Fruit fly (Drosophila melanogaster) whole organism, adult: ENCODE data around the gene sxe2.

ENCODE experiments used
- CG11617 ChIP-seq: fragments of 200-800 bp; sonication (Bioruptor generic); optimal IDR thresholded peaks from 2 replicates; lab custom pipeline; 2017; ENCODE audit warnings: mild to moderate bottlenecking, missing biosample characterization, missing genetic modification reagents, missing genetic modification characterization
- CG12768 ChIP-seq: fragments of 200-800 bp; sonication (Bioruptor generic); optimal IDR thresholded peaks from 2 replicates; lab custom pipeline; 2017; ENCODE audit warnings: missing biosample characterization, missing genetic modification characterization, mild to moderate bottlenecking, moderate library complexity, missing genetic modification reagents
- CG14711 ChIP-seq: fragments of 200-800 bp; sonication (Bioruptor generic); optimal IDR thresholded peaks from 2 replicates; lab custom pipeline; 2018; ENCODE audit warnings: missing biosample characterization, mild to moderate bottlenecking, missing genetic modification characterization, moderate library complexity
- CG1620 ChIP-seq: fragments of 200-800 bp; sonication (Bioruptor generic); optimal IDR thresholded peaks from 2 replicates; lab custom pipeline; 2016; ENCODE audit warnings: missing biosample characterization, missing genetic modification characterization
- CG33017 ChIP-seq: fragments of 200-800 bp; sonication (Bioruptor generic); optimal IDR thresholded peaks from 2 replicates; lab custom pipeline; 2018; ENCODE audit warnings: missing biosample characterization, mild to moderate bottlenecking, missing genetic modification characterization, moderate library complexity
- CG5204 ChIP-seq: fragments of 200-800 bp; sonication (Bioruptor generic); optimal IDR thresholded peaks from 2 replicates; lab custom pipeline; 2016; ENCODE audit warnings: missing biosample characterization, missing genetic modification characterization
- CG7045 ChIP-seq: fragments of 200-800 bp; sonication (Bioruptor generic); optimal IDR thresholded peaks from 2 replicates; lab custom pipeline; 2017; ENCODE audit warnings: missing biosample characterization, mild to moderate bottlenecking, missing genetic modification characterization
- CG7101 ChIP-seq: fragments of 200-800 bp; sonication (Bioruptor generic); optimal IDR thresholded peaks from 2 replicates; lab custom pipeline; 2018; ENCODE audit warnings: missing biosample characterization, mild to moderate bottlenecking, missing genetic modification characterization, moderate library complexity
- Clk ChIP-seq: fragments of 200-800 bp; sonication (Bioruptor generic); optimal IDR thresholded peaks from 2 replicates; lab custom pipeline; 2017; ENCODE audit warnings: missing biosample characterization, missing genetic modification characterization
- Crg-1 ChIP-seq: fragments of 200-800 bp; sonication (Bioruptor generic); optimal IDR thresholded peaks from 2 replicates; lab custom pipeline; 2016; ENCODE audit warnings: missing biosample characterization, missing genetic modification characterization
- Hr96 ChIP-seq: fragments of 200-800 bp; sonication (Bioruptor generic); optimal IDR thresholded peaks from 2 replicates; lab custom pipeline; 2016; ENCODE audit warnings: missing biosample characterization, missing genetic modification characterization
- Mnt ChIP-seq: fragments of 200-800 bp; sonication (Bioruptor generic); optimal IDR thresholded peaks from 2 replicates; lab custom pipeline; 2016; ENCODE audit warnings: missing biosample characterization, mild to moderate bottlenecking, missing genetic modification characterization
- bab1 ChIP-seq: fragments of 200-800 bp; sonication (Bioruptor generic); optimal IDR thresholded peaks from 3 replicates; lab custom pipeline; 2019; ENCODE audit warnings: missing biosample characterization, mild to moderate bottlenecking, missing genetic modification characterization, moderate library complexity
- cic ChIP-seq: fragments of 200-800 bp; sonication (Bioruptor generic); optimal IDR thresholded peaks from 2 replicates; lab custom pipeline; 2017; ENCODE audit warnings: missing biosample characterization, mild to moderate bottlenecking, missing genetic modification characterization, moderate library complexity
- cnc ChIP-seq, 2 experiments: fragments of >200 bp; optimal IDR thresholded peaks; 2 replicates each; lab custom pipeline; 2017
- kay ChIP-seq: fragments of 200-800 bp; sonication (Bioruptor generic); peaks from one replicate; lab custom pipeline; 2016; ENCODE audit warnings: missing biosample characterization, missing genetic modification characterization, borderline replicate concordance
- ovo ChIP-seq: fragments of 200-800 bp; sonication (Bioruptor generic); optimal IDR thresholded peaks from 2 replicates; lab custom pipeline; 2016; ENCODE audit warnings: missing biosample characterization, missing genetic modification characterization
- pad ChIP-seq: fragments of 200-800 bp; sonication (Bioruptor generic); optimal IDR thresholded peaks from 3 replicates; lab custom pipeline; 2017; ENCODE audit warnings: missing biosample characterization, missing genetic modification characterization, mild to moderate bottlenecking, moderate library complexity, missing genetic modification reagents
- tj ChIP-seq: fragments of 200-800 bp; sonication (Bioruptor generic); optimal IDR thresholded peaks from 3 replicates; lab custom pipeline; 2017; ENCODE audit warnings: missing biosample characterization, mild to moderate bottlenecking, missing genetic modification characterization, moderate library complexity
- toe ChIP-seq: fragments of 200-800 bp; sonication (Bioruptor generic); optimal IDR thresholded peaks from 2 replicates; lab custom pipeline; 2016; ENCODE audit warnings: missing biosample characterization, missing genetic modification characterization

Gene sxe2

dm6 chr3R:16098333-16099267, 14.9 kb downstream of the sxe2 start, which contains the start of the genes Mhcl and Akt:
TSS of gene Mhcl (minus strand) at chr3R:16098761.
TSS of gene Akt (plus strand) at chr3R:16099228.
- TF ChIP-seq CG11617 (GFP tag; lab: Kevin White, UChicago): no peak
- no peak for TF ChIP-seq tj
- no peak for TF ChIP-seq cic (GFP tag; lab: Kevin White, UChicago)
- no peak for TF ChIP-seq Clk (GFP tag; lab: Kevin White, UChicago)
- TF ChIP-seq CG5204: no peak
- TF ChIP-seq CG7101 (tag; lab: Kevin White, UChicago): no peak
- TF ChIP-seq CG33017 (tag; lab: Kevin White, UChicago): no peak
- TF ChIP-seq CG7045 (GFP tag; lab: Kevin White, UChicago): no peak
- no peak for TF ChIP-seq pad (GFP tag; lab: Kevin White, UChicago)
- no peak for TF ChIP-seq bab1 (GFP tag; lab: Kevin White, UChicago)
- no peak for TF ChIP-seq Mnt
- no peak for TF ChIP-seq CG12768 (GFP tag; lab: Kevin White, UChicago)
- no peak for TF ChIP-seq CG14711 (tag; lab: Kevin White, UChicago)
- TF ChIP-seq Hr96: peak; percentile 35
- TF ChIP-seq kay: no peak
- TF ChIP-seq toe (GFP tag; lab: Kevin White, UChicago): peak; percentile 53
- TF ChIP-seq ovo (GFP tag; lab: Kevin White, UChicago): peak; percentile 66
- TF ChIP-seq cnc (optimal IDR thresholded peaks at IDR 0.05; lab: Kevin White, UChicago): no peak
- TF ChIP-seq CG1620 (GFP tag; lab: Kevin White, UChicago): peak; percentile 14
- TF ChIP-seq Crg-1: no peak

DNA sequence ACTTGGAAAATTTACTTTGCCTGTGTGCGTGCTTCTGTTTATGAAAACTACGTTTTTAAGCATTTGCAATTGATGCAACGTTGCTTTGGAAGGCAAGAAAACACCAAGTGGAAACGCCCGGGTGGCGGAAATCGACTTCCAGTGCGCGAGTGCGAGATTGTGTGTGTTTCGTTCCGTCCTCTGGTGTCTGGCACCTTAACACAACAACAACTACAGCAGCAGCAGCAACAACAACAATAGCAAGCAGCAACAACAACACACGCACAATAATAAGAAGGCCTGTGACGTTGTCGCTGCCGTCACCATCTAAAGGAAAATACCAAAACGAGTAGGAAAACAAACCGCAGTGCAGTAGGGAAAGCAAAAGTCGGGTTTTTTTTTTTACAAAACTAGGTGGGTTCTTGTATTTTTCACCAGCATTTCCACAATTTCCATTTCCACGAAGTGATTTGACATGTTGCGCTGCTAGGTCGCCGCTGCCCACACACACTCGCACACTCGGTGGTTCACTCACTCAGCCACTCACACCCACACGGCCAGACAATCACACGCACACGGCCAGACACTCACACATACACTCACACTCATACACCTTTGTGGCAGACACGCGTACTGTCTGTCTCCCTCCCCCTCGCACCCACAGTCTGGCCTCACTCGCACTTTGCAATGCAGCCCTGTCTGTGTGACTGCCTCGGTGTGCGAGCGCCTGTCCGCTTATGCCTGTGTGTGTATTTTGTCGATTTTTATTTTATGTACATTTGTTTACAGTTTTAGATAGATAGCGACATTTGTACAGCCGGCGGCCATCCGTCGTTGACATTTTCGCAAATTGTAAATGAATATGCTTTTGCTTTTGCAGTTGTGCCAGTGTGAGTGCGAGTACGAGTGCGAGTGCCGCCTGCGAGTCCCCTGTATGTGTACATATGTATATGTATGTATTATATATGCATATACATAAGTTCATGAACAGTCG, 15.9 kb downstream of the sxe2 start:
- peak; percentile 96 for TF ChIP-seq Mnt
- no peak for TF ChIP-seq Crg-1
- peak; percentile 66 for TF ChIP-seq toe (GFP tag; lab: Kevin White, UChicago)
- TF ChIP-seq kay: peak; percentile 90
- peak; percentile 57 for TF ChIP-seq tj
- peak; percentile 56 for TF ChIP-seq CG7101 (tag; lab: Kevin White, UChicago)
- peak; percentile 28 for TF ChIP-seq CG14711 (tag; lab: Kevin White, UChicago)
- peak; percentile 79 for TF ChIP-seq ovo (GFP tag; lab: Kevin White, UChicago)
- TF ChIP-seq CG11617 (GFP tag; lab: Kevin White, UChicago): peak; percentile 46
- no peak for TF ChIP-seq bab1 (GFP tag; lab: Kevin White, UChicago)
- peak; percentile 57 for TF ChIP-seq Hr96
- no peak for TF ChIP-seq cnc (optimal IDR thresholded peaks at IDR 0.05; lab: Kevin White, UChicago)
- TF ChIP-seq cic (GFP tag; lab: Kevin White, UChicago): peak; percentile 99
- TF ChIP-seq CG1620 (GFP tag; lab: Kevin White, UChicago): peak; percentile 29
- peak; percentile 74 for TF ChIP-seq pad (GFP tag; lab: Kevin White, UChicago)
- TF ChIP-seq CG5204: peak; percentile 38
- TF ChIP-seq CG33017 (tag; lab: Kevin White, UChicago): no peak
- peak; percentile 13 for TF ChIP-seq CG7045 (GFP tag; lab: Kevin White, UChicago)
- peak; percentile 52 for TF ChIP-seq Clk (GFP tag; lab: Kevin White, UChicago)
- TF ChIP-seq CG12768 (GFP tag; lab: Kevin White, UChicago): peak; percentile 76

- TF ChIP-seq kay: peak; percentile 22
- TF ChIP-seq CG12768 (GFP tag; lab: Kevin White, UChicago): no peak
Observed at dm6 chr3R:16105813-16106480, 22.3 kb downstream of the sxe2 start.

dm6 chr3R:16113124-16113523, 29.4 kb downstream of the sxe2 start:
- no peak for TF ChIP-seq Crg-1
- TF ChIP-seq Hr96: no peak
- no peak for TF ChIP-seq toe (GFP tag; lab: Kevin White, UChicago)
- TF ChIP-seq CG14711 (tag; lab: Kevin White, UChicago): no peak
- TF ChIP-seq CG1620 (GFP tag; lab: Kevin White, UChicago): no peak

DNA sequence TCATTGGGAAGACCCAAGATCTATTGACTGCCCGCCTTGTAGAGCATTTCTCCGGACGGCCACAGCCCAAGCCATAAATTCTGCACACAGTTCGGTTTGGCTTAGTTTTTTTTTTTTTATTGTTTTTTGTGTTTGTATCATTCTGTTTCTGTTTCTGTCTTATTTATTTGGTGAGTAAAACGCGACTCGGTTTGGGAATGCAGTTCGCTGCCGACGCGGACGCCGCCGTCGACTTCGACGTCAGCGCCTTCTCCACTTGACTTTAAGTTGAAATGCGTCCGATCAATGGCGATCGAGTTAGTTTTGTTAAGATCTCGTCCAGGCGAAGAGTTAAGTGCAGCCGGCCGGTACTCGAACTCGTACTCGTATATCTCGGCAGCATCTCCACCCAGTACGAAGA, 32.2 kb downstream of the sxe2 start, which contains the start of gene Sb:
Sb (plus strand) TSS at position 301 of the 400 bp plus-strand sequence.
- TF ChIP-seq Hr96 (no peak), cnc (optimal IDR thresholded peaks at IDR 0.05; lab: Kevin White, UChicago) (no peak), Mnt (no peak), bab1 (GFP tag; lab: Kevin White, UChicago) (no peak), CG14711 (tag; lab: Kevin White, UChicago) (no peak), ovo (GFP tag; lab: Kevin White, UChicago) (no peak), CG1620 (GFP tag; lab: Kevin White, UChicago) (no peak), CG11617 (GFP tag; lab: Kevin White, UChicago) (no peak), CG7045 (GFP tag; lab: Kevin White, UChicago) (no peak), CG12768 (GFP tag; lab: Kevin White, UChicago) (no peak), CG7101 (tag; lab: Kevin White, UChicago) (no peak), cic (GFP tag; lab: Kevin White, UChicago) (no peak), Crg-1 (no peak), CG33017 (tag; lab: Kevin White, UChicago) (no peak), kay (no peak), tj (no peak)
